Worm (Caenorhabditis elegans) whole organism, young adult: Measurements from ENCODE around the gene C01G10.5.

Experiments used
- ama-1 ChIP-seq, 3 experiments: fragments of 150-350 bp in 1 of 3; sonication (generic microtip) in 2 of 3; optimal IDR thresholded peaks; 2 replicates each; lab custom pipeline; 2014 to 2018; ENCODE audit warnings: missing biosample characterization in 2 of 3, missing genetic modification characterization in 2 of 3, missing genetic modification reagents in 2 of 3
- ets-4 ChIP-seq: fragments of 200-800 bp; sonication (Bioruptor generic); optimal IDR thresholded peaks from 2 replicates; lab custom pipeline; 2018; ENCODE audit warnings: mild to moderate bottlenecking, missing genetic modification characterization, missing compliant biosample characterization
- fkh-3 ChIP-seq: sonication (generic microtip); optimal IDR thresholded peaks from 2 replicates; lab custom pipeline; 2016; ENCODE audit warnings: mild to moderate bottlenecking, missing genetic modification characterization, missing compliant biosample characterization
- gei-17 ChIP-seq: fragments of 200-800 bp; sonication (Bioruptor generic); optimal IDR thresholded peaks from 2 replicates; lab custom pipeline; 2018; ENCODE audit warnings: mild to moderate bottlenecking, missing genetic modification characterization, missing compliant biosample characterization
- hmg-20 ChIP-seq: fragments of 200-800 bp; sonication (Bioruptor generic); IDR thresholded peaks from 2 replicates; pipeline ENCODE4 v1.3.6; 2022; ENCODE audit warnings: missing genetic modification reagents, missing genetic modification characterization, missing compliant biosample characterization
- mxl-1 ChIP-seq: sonication (generic microtip); optimal IDR thresholded peaks from 2 replicates; lab custom pipeline; 2016; ENCODE audit warnings: missing genetic modification characterization, missing compliant biosample characterization
- nfya-2 ChIP-seq: fragments of 200-800 bp; sonication (Bioruptor generic); IDR thresholded peaks from 2 replicates; pipeline ENCODE4 v1.3.6; 2022; ENCODE audit warnings: missing genetic modification reagents, missing genetic modification characterization, missing compliant biosample characterization
- nhr-27 ChIP-seq: fragments of 200-800 bp; sonication (Bioruptor generic); optimal IDR thresholded peaks from 2 replicates; lab custom pipeline; 2018; ENCODE audit warnings: mild to moderate bottlenecking, missing genetic modification characterization, moderate library complexity, missing compliant biosample characterization
- repo-1 ChIP-seq: sonication (generic microtip); optimal IDR thresholded peaks from 2 replicates; lab custom pipeline; 2017; ENCODE audit warnings: mild to moderate bottlenecking, missing genetic modification characterization, missing compliant biosample characterization
- snpc-4 ChIP-seq, 5 experiments: fragments of 150-350 bp in 1 of 5; sonication (generic microtip) in 4 of 5; optimal IDR thresholded peaks; 2 replicates each; lab custom pipeline; 2014 to 2018; ENCODE audit warnings: missing genetic modification characterization in 5 of 5, missing biosample characterization in 3 of 5, antibody characterized with exemption in 2 of 5, mild to moderate bottlenecking in 2 of 5, missing compliant biosample characterization in 2 of 5, missing genotype in 2 of 5, moderate library complexity in 2 of 5, missing genetic modification reagents in 1 of 5
- unc-62 ChIP-seq: fragments of 150-350 bp; optimal IDR thresholded peaks from 2 replicates; lab custom pipeline; 2014; ENCODE audit warnings: missing biosample characterization, missing genetic modification reagents, missing genetic modification characterization

DNA sequence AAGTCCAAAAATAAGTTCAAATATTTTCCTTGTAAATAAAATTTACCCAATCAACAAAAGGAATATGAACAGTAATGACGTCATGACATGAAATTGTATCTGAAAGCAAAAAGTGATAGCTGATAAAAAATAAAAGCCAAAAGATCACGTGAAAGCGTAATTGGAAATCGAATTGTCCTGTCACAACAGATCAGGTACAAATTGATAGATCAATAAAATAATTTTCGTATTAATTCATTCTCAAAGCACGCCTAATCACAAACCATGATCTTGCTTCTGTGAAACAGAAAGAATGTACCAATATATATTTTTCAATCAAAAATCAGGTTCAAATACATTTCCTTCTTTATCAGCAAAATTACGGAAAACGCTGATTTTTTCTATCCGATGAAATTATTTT, 30.2 kb upstream of the C01G10.5 start, which contains the start of gene flor-1:
- TF ChIP-seq hmg-20 (GFP tag; lab: Robert Waterston, UW) (no peak), gei-17 (GFP tag; lab: Kevin White, UChicago) (no peak), repo-1 (tag; lab: Kevin White, UChicago) (no peak), unc-62 (GFP tag; lab: Kevin White, UChicago) (no peak), nfya-2 (no peak), mxl-1 (no peak), ets-4 (GFP tag; lab: Kevin White, UChicago) (no peak), nhr-27 (tag; lab: Kevin White, UChicago) (no peak), ama-1 (optimal IDR thresholded peaks at IDR 0.05; lab: Kevin White, UChicago) (no peak), ama-1 (GFP tag; optimal IDR thresholded peaks at IDR 0.05; lab: Kevin White, UChicago) (no peak), fkh-3 (tag; lab: Kevin White, UChicago) (no peak), snpc-4 (GFP tag; optimal IDR thresholded peaks at IDR 0.05; lab: Kevin White, UChicago) (no peak), snpc-4 (tag; optimal IDR thresholded peaks at IDR 0.05; lab: Kevin White, UChicago) (no peak)
